Fruit fly (Drosophila melanogaster) whole organism, wandering third instar larva: ENCODE results near the gene CG32365.

Experiments
- Abd-B ChIP-seq: fragments of >200 bp; optimal IDR thresholded peaks from 2 replicates; lab custom pipeline; 2017; ENCODE audit warnings: missing biosample characterization, missing genetic modification characterization
- Mio ChIP-seq: sonication (Bioruptor generic); optimal IDR thresholded peaks from 2 replicates; lab custom pipeline; 2016; ENCODE audit warnings: missing biosample characterization, missing genetic modification characterization
- brk ChIP-seq: fragments of 200-800 bp; sonication (Bioruptor generic); optimal IDR thresholded peaks from 2 replicates; lab custom pipeline; 2016; ENCODE audit warnings: missing biosample characterization, mild to moderate bottlenecking, missing genetic modification characterization
- ey ChIP-seq: fragments of 200-800 bp; sonication (Bioruptor generic); optimal IDR thresholded peaks from 2 replicates; lab custom pipeline; 2016; ENCODE audit warnings: missing biosample characterization, missing genetic modification characterization
- h ChIP-seq: fragments of 200-800 bp; sonication (Bioruptor generic); optimal IDR thresholded peaks from 3 replicates; lab custom pipeline; 2016; ENCODE audit warnings: missing biosample characterization, mild to moderate bottlenecking, missing genetic modification characterization
- lola ChIP-seq: fragments of >200 bp; optimal IDR thresholded peaks from 2 replicates; lab custom pipeline; 2017; ENCODE audit warnings: missing biosample characterization, missing genetic modification characterization
- pan ChIP-seq: fragments of >200 bp; optimal IDR thresholded peaks from 2 replicates; lab custom pipeline; 2017
- psq ChIP-seq: fragments of 200-800 bp; sonication (Bioruptor generic); optimal IDR thresholded peaks from 3 replicates; lab custom pipeline; 2017; ENCODE audit warnings: missing biosample characterization, mild to moderate bottlenecking, missing genetic modification characterization, moderate library complexity
- usp ChIP-seq: fragments of >200 bp; optimal IDR thresholded peaks from 2 replicates; lab custom pipeline; 2017; ENCODE audit warnings: missing biosample characterization, missing genetic modification characterization

- TF ChIP-seq brk (GFP tag; lab: Kevin White, UChicago) (no peak), pan (lab: Kevin White, UChicago) (no peak), lola (GFP tag; lab: Kevin White, UChicago) (no peak), Abd-B (GFP tag; lab: Kevin White, UChicago) (no peak), psq (GFP tag; lab: Kevin White, UChicago) (no peak), ey (GFP tag; lab: Kevin White, UChicago) (no peak), usp (GFP tag; lab: Kevin White, UChicago) (no peak), h (no peak), Mio (GFP tag; lab: Kevin White, UChicago) (no peak)
Observed at dm6 chr3L:7855455-7855774, 13.4 kb upstream of the CG32365 start.
